Worm (Caenorhabditis elegans) whole organism, L4 larva: ENCODE results near the gene fbxa-199.

ENCODE experiments used
- R02D3.7 ChIP-seq: fragments of 150-350 bp; sonication (generic microtip); optimal IDR thresholded peaks from 3 replicates; lab custom pipeline; 2014; ENCODE audit warnings: missing biosample characterization, missing genetic modification characterization
- ama-1 ChIP-seq: fragments of 150-350 bp; optimal IDR thresholded peaks from 2 replicates; lab custom pipeline; 2014; ENCODE audit warnings: inconsistent platforms, mixed read lengths
- lin-13 ChIP-seq: fragments of 150-350 bp; optimal IDR thresholded peaks from 2 replicates; lab custom pipeline; 2014; ENCODE audit warnings: missing biosample characterization, missing genetic modification reagents, missing genetic modification characterization
- lin-38 ChIP-seq: fragments of 200-800 bp; sonication (Bioruptor generic); IDR thresholded peaks from 2 replicates; pipeline ENCODE4 v1.3.6; 2022; ENCODE audit warnings: missing genetic modification reagents, missing genetic modification characterization, missing compliant biosample characterization
- mdl-1 ChIP-seq, 2 experiments: fragments of 150-350 bp in 1 of 2; sonication (generic microtip) in 1 of 2; optimal IDR thresholded peaks; 2 replicates each; lab custom pipeline; 2014 to 2017; ENCODE audit warnings: missing biosample characterization in 2 of 2, missing genetic modification characterization in 2 of 2
- nhr-111 ChIP-seq: fragments of 200-800 bp; sonication (Bioruptor generic); optimal IDR thresholded peaks from 2 replicates; lab custom pipeline; 2018; ENCODE audit warnings: mild to moderate bottlenecking, missing genetic modification characterization, missing compliant biosample characterization
- pha-4 ChIP-seq, 2 experiments: fragments of 150-350 bp in 1 of 2; fragments of 200-800 bp in 1 of 2; sonication (Bioruptor generic) in 1 of 2; IDR thresholded peaks in 1 of 2; optimal IDR thresholded peaks in 1 of 2; 2 replicates each; pipeline versions ENCODE4 v1.3.6 to Lab custom; 2014 to 2022; ENCODE audit warnings: missing genetic modification characterization in 2 of 2, missing genetic modification reagents in 2 of 2, missing biosample characterization in 1 of 2, missing compliant biosample characterization in 1 of 2
- skn-1 ChIP-seq: fragments of 150-350 bp; optimal IDR thresholded peaks from 2 replicates; lab custom pipeline; 2014; ENCODE audit warnings: missing biosample characterization, missing genetic modification characterization
- snpc-4 ChIP-seq: fragments of 150-350 bp; optimal IDR thresholded peaks from 2 replicates; lab custom pipeline; 2014; ENCODE audit warnings: missing biosample characterization, missing genetic modification characterization
- spr-1 ChIP-seq: sonication (generic microtip); optimal IDR thresholded peaks from 2 replicates; lab custom pipeline; 2016; ENCODE audit warnings: mild to moderate bottlenecking, missing genetic modification characterization, missing compliant biosample characterization
- unc-62 ChIP-seq, 3 experiments: fragments of 150-350 bp in 1 of 3; sonication (generic microtip); optimal IDR thresholded peaks in 2 of 3; peaks in 1 of 3; 1 replicate in 1 of 3; 2 replicates in 2 of 3; lab custom pipeline; 2014 to 2017; ENCODE audit warnings: missing biosample characterization in 3 of 3, missing genetic modification characterization in 3 of 3, missing genetic modification reagents in 3 of 3, missing genotype in 1 of 3

DNA sequence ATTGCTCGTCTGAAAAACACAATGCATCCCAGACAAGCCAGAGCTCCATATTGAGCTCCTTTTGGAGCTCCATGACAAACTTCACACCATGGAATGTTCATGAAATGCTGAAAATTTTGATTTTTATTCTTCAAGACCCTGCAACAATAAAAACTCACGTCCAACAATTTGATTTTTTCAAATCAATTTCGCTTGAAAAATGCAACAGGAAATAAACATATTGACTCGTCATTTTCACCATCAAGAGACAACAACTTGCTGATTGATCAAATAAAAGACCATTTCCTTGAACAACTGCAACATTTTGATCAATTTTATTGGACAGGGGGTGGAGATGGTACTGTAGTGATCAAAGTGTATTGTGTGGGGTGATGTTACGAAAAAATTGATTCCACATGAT, 28.9 kb downstream of the fbxa-199 start, which contains the start of gene nhr-269:
- TF ChIP-seq ama-1 (lab: Kevin White, UChicago): no peak
- TF ChIP-seq skn-1: no peak
- no peak for TF ChIP-seq snpc-4
- no peak for TF ChIP-seq R02D3.7 (tag; lab: Kevin White, UChicago)
- no peak for TF ChIP-seq pha-4 (GFP tag; IDR thresholded peaks at IDR 0.05; lab: Robert Waterston, UW)
- no peak for TF ChIP-seq pha-4 (tag; optimal IDR thresholded peaks at IDR 0.05; lab: Kevin White, UChicago)
- no peak for TF ChIP-seq lin-13
- TF ChIP-seq mdl-1 (tag; optimal IDR thresholded peaks at IDR 0.05; lab: Kevin White, UChicago): no peak
- no peak for TF ChIP-seq unc-62 (GFP tag; optimal IDR thresholded peaks at IDR 0.05 in 1 of 2; lab: Kevin White, UChicago)
- no peak for TF ChIP-seq unc-62 (tag; optimal IDR thresholded peaks at IDR 0.05; lab: Kevin White, UChicago)
- TF ChIP-seq nhr-111: no peak
- no peak for TF ChIP-seq lin-38 (GFP tag; lab: Robert Waterston, UW)
- TF ChIP-seq spr-1: no peak
